Fruit fly (Drosophila melanogaster) whole organism, embryonic: ENCODE results near the gene CG2157.

Source experiments
- ase ChIP-seq: fragments of 200-800 bp; sonication (Bioruptor generic); IDR thresholded peaks from 3 replicates; pipeline ENCODE4 v1.3.6; 2022; ENCODE audit warnings: missing biosample characterization, missing genetic modification characterization
- kay ChIP-seq: fragments of 200-800 bp; sonication (Bioruptor generic); optimal IDR thresholded peaks from 2 replicates; lab custom pipeline; 2016; ENCODE audit warnings: missing biosample characterization, missing genetic modification characterization

DNA sequence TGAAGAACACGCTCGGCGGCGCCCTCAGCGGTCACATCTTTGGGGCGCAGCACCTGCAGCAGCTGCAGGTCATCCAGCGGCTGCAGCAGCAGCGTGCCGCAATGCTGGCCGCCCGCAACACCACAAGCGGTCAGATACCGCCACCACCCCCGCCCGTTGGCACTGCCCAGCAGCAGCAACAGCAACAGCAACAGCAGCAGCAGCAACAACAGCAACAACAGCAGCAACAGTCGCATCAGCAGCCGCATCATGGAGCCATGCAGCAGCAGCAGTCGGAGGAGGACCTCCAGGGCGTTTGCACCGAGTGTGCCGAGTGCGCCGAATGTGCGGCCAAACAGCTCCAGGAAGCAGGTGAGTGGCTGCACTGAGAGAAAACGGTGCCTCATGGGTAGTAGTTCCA lies 43.5 kb downstream of the CG2157 start:
- TF ChIP-seq ase (GFP tag; lab: Robert Waterston, UW) (no peak), kay (GFP tag; lab: Kevin White, UChicago) (no peak)
